Fruit fly (Drosophila melanogaster) whole organism, adult: Measurements from ENCODE around the gene SmB.

Experiments used
- CG11617 ChIP-seq: fragments of 200-800 bp; sonication (Bioruptor generic); optimal IDR thresholded peaks from 2 replicates; lab custom pipeline; 2017; ENCODE audit warnings: mild to moderate bottlenecking, missing biosample characterization, missing genetic modification reagents, missing genetic modification characterization
- CG12768 ChIP-seq: fragments of 200-800 bp; sonication (Bioruptor generic); optimal IDR thresholded peaks from 2 replicates; lab custom pipeline; 2017; ENCODE audit warnings: missing biosample characterization, missing genetic modification characterization, mild to moderate bottlenecking, moderate library complexity, missing genetic modification reagents
- CG14711 ChIP-seq: fragments of 200-800 bp; sonication (Bioruptor generic); optimal IDR thresholded peaks from 2 replicates; lab custom pipeline; 2018; ENCODE audit warnings: missing biosample characterization, mild to moderate bottlenecking, missing genetic modification characterization, moderate library complexity
- CG1620 ChIP-seq: fragments of 200-800 bp; sonication (Bioruptor generic); optimal IDR thresholded peaks from 2 replicates; lab custom pipeline; 2016; ENCODE audit warnings: missing biosample characterization, missing genetic modification characterization
- CG33017 ChIP-seq: fragments of 200-800 bp; sonication (Bioruptor generic); optimal IDR thresholded peaks from 2 replicates; lab custom pipeline; 2018; ENCODE audit warnings: missing biosample characterization, mild to moderate bottlenecking, missing genetic modification characterization, moderate library complexity
- CG5204 ChIP-seq: fragments of 200-800 bp; sonication (Bioruptor generic); optimal IDR thresholded peaks from 2 replicates; lab custom pipeline; 2016; ENCODE audit warnings: missing biosample characterization, missing genetic modification characterization
- CG7045 ChIP-seq: fragments of 200-800 bp; sonication (Bioruptor generic); optimal IDR thresholded peaks from 2 replicates; lab custom pipeline; 2017; ENCODE audit warnings: missing biosample characterization, mild to moderate bottlenecking, missing genetic modification characterization
- CG7101 ChIP-seq: fragments of 200-800 bp; sonication (Bioruptor generic); optimal IDR thresholded peaks from 2 replicates; lab custom pipeline; 2018; ENCODE audit warnings: missing biosample characterization, mild to moderate bottlenecking, missing genetic modification characterization, moderate library complexity
- Clk ChIP-seq: fragments of 200-800 bp; sonication (Bioruptor generic); optimal IDR thresholded peaks from 2 replicates; lab custom pipeline; 2017; ENCODE audit warnings: missing biosample characterization, missing genetic modification characterization
- Crg-1 ChIP-seq: fragments of 200-800 bp; sonication (Bioruptor generic); optimal IDR thresholded peaks from 2 replicates; lab custom pipeline; 2016; ENCODE audit warnings: missing biosample characterization, missing genetic modification characterization
- Hr96 ChIP-seq: fragments of 200-800 bp; sonication (Bioruptor generic); optimal IDR thresholded peaks from 2 replicates; lab custom pipeline; 2016; ENCODE audit warnings: missing biosample characterization, missing genetic modification characterization
- Mnt ChIP-seq: fragments of 200-800 bp; sonication (Bioruptor generic); optimal IDR thresholded peaks from 2 replicates; lab custom pipeline; 2016; ENCODE audit warnings: missing biosample characterization, mild to moderate bottlenecking, missing genetic modification characterization
- bab1 ChIP-seq: fragments of 200-800 bp; sonication (Bioruptor generic); optimal IDR thresholded peaks from 3 replicates; lab custom pipeline; 2019; ENCODE audit warnings: missing biosample characterization, mild to moderate bottlenecking, missing genetic modification characterization, moderate library complexity
- cic ChIP-seq: fragments of 200-800 bp; sonication (Bioruptor generic); optimal IDR thresholded peaks from 2 replicates; lab custom pipeline; 2017; ENCODE audit warnings: missing biosample characterization, mild to moderate bottlenecking, missing genetic modification characterization, moderate library complexity
- cnc ChIP-seq, 2 experiments: fragments of >200 bp; optimal IDR thresholded peaks; 2 replicates each; lab custom pipeline; 2017
- kay ChIP-seq: fragments of 200-800 bp; sonication (Bioruptor generic); peaks from one replicate; lab custom pipeline; 2016; ENCODE audit warnings: missing biosample characterization, missing genetic modification characterization, borderline replicate concordance
- ovo ChIP-seq: fragments of 200-800 bp; sonication (Bioruptor generic); optimal IDR thresholded peaks from 2 replicates; lab custom pipeline; 2016; ENCODE audit warnings: missing biosample characterization, missing genetic modification characterization
- pad ChIP-seq: fragments of 200-800 bp; sonication (Bioruptor generic); optimal IDR thresholded peaks from 3 replicates; lab custom pipeline; 2017; ENCODE audit warnings: missing biosample characterization, missing genetic modification characterization, mild to moderate bottlenecking, moderate library complexity, missing genetic modification reagents
- tj ChIP-seq: fragments of 200-800 bp; sonication (Bioruptor generic); optimal IDR thresholded peaks from 3 replicates; lab custom pipeline; 2017; ENCODE audit warnings: missing biosample characterization, mild to moderate bottlenecking, missing genetic modification characterization, moderate library complexity
- toe ChIP-seq: fragments of 200-800 bp; sonication (Bioruptor generic); optimal IDR thresholded peaks from 2 replicates; lab custom pipeline; 2016; ENCODE audit warnings: missing biosample characterization, missing genetic modification characterization

Gene SmB

dm6 chr2L:10452296-10452695 lies 25.9 kb upstream of the SmB start, which contains the start of gene ppk10:
Gene ppk10 (minus strand): TSS chr2L:10452396.
- TF ChIP-seq bab1 (no peak), cic (no peak), CG12768 (GFP tag; lab: Kevin White, UChicago) (no peak), CG33017 (tag; lab: Kevin White, UChicago) (no peak), Clk (GFP tag; lab: Kevin White, UChicago) (no peak), CG5204 (GFP tag; lab: Kevin White, UChicago) (no peak), Hr96 (GFP tag; lab: Kevin White, UChicago) (no peak), toe (GFP tag; lab: Kevin White, UChicago) (no peak), CG14711 (tag; lab: Kevin White, UChicago) (no peak), ovo (GFP tag; lab: Kevin White, UChicago) (no peak), CG7101 (tag; lab: Kevin White, UChicago) (no peak), Mnt (no peak), kay (GFP tag; lab: Kevin White, UChicago) (no peak), cnc (optimal IDR thresholded peaks at IDR 0.05; lab: Kevin White, UChicago) (no peak), CG1620 (GFP tag; lab: Kevin White, UChicago) (no peak), Crg-1 (no peak), CG7045 (GFP tag; lab: Kevin White, UChicago) (no peak), CG11617 (GFP tag; lab: Kevin White, UChicago) (no peak), pad (GFP tag; lab: Kevin White, UChicago) (no peak), tj (GFP tag; lab: Kevin White, UChicago) (no peak)

dm6 chr2L:10442048-10442790 lies 15.8 kb upstream of the SmB start, which contains the start of gene loh:
Gene loh (plus strand): TSS chr2L:10442534.
- TF ChIP-seq ovo (GFP tag; lab: Kevin White, UChicago) = no peak
- TF ChIP-seq bab1 = no peak
- TF ChIP-seq kay (GFP tag; lab: Kevin White, UChicago) = no peak
- no peak for TF ChIP-seq CG1620 (GFP tag; lab: Kevin White, UChicago)
- no peak for TF ChIP-seq CG7101 (tag; lab: Kevin White, UChicago)

- no peak for TF ChIP-seq CG7045 (GFP tag; lab: Kevin White, UChicago)
- no peak for TF ChIP-seq CG12768 (GFP tag; lab: Kevin White, UChicago)
- no peak for TF ChIP-seq CG7101 (tag; lab: Kevin White, UChicago)
- no peak for TF ChIP-seq CG5204 (GFP tag; lab: Kevin White, UChicago)
- TF ChIP-seq CG14711 (tag; lab: Kevin White, UChicago) = no peak
- no peak for TF ChIP-seq ovo (GFP tag; lab: Kevin White, UChicago)
- TF ChIP-seq CG11617 (GFP tag; lab: Kevin White, UChicago) = no peak
- TF ChIP-seq kay (GFP tag; lab: Kevin White, UChicago) = no peak
- TF ChIP-seq cnc (optimal IDR thresholded peaks at IDR 0.05; lab: Kevin White, UChicago) = no peak
- TF ChIP-seq cic = no peak
- no peak for TF ChIP-seq Crg-1
- no peak for TF ChIP-seq pad (GFP tag; lab: Kevin White, UChicago)
- TF ChIP-seq Clk (GFP tag; lab: Kevin White, UChicago) = no peak
- no peak for TF ChIP-seq bab1
- TF ChIP-seq CG33017 (tag; lab: Kevin White, UChicago) = no peak
- TF ChIP-seq CG1620 (GFP tag; lab: Kevin White, UChicago) = no peak
- no peak for TF ChIP-seq Mnt
- no peak for TF ChIP-seq toe (GFP tag; lab: Kevin White, UChicago)
These were observed 12.7 kb upstream of the SmB start, which contains the start of gene Nse4 for dm6 chr2L:10439174-10439573. Gene Nse4 (plus strand): TSS chr2L:10439440.

- TF ChIP-seq toe (GFP tag; lab: Kevin White, UChicago) (no peak), CG14711 (tag; lab: Kevin White, UChicago) (peak; percentile 95), bab1 (peak; percentile 71), CG33017 (tag; lab: Kevin White, UChicago) (no peak), CG7101 (tag; lab: Kevin White, UChicago) (no peak)
These were observed 10.9 kb upstream of the SmB start, which contains the start of gene STUB1 for dm6 chr2L:10437317-10437716. Gene STUB1 (plus strand): TSS chr2L:10437548.

- TF ChIP-seq CG14711 (tag; lab: Kevin White, UChicago) (peak; percentile 21), Crg-1 (no peak), CG7101 (tag; lab: Kevin White, UChicago) (peak; percentile 35), tj (GFP tag; lab: Kevin White, UChicago) (no peak), toe (GFP tag; lab: Kevin White, UChicago) (no peak), Hr96 (GFP tag; lab: Kevin White, UChicago) (no peak)
These were observed 9.3 kb upstream of the SmB start, which contains the start of the genes TBC1D16 and holn1 for dm6 chr2L:10435606-10436160. Gene TBC1D16 (minus strand): TSS chr2L:10435656. Gene holn1 (plus strand): TSS chr2L:10435995.

dm6 chr2L:10430802-10431476 lies 4.5 kb upstream of the SmB start, which contains the start of the genes Bug22 and TfIIB:
Gene Bug22 (minus strand): TSS chr2L:10430918.
Gene TfIIB (plus strand): TSS chr2L:10431338.
- no peak for TF ChIP-seq cnc (optimal IDR thresholded peaks at IDR 0.05; lab: Kevin White, UChicago)
- TF ChIP-seq tj (GFP tag; lab: Kevin White, UChicago) = peak; percentile 40
- TF ChIP-seq CG11617 (GFP tag; lab: Kevin White, UChicago) = peak; percentile 83
- peak; percentile 53 for TF ChIP-seq CG33017 (tag; lab: Kevin White, UChicago)
- peak; percentile 24 for TF ChIP-seq Clk (GFP tag; lab: Kevin White, UChicago)
- no peak for TF ChIP-seq toe (GFP tag; lab: Kevin White, UChicago)
- no peak for TF ChIP-seq Hr96 (GFP tag; lab: Kevin White, UChicago)
- peak; percentile 63 for TF ChIP-seq CG1620 (GFP tag; lab: Kevin White, UChicago)
- TF ChIP-seq Crg-1 = peak; percentile 50
- peak; percentile 64 for TF ChIP-seq CG12768 (GFP tag; lab: Kevin White, UChicago)
- TF ChIP-seq ovo (GFP tag; lab: Kevin White, UChicago) = peak; percentile 30
- TF ChIP-seq CG5204 (GFP tag; lab: Kevin White, UChicago) = no peak
- TF ChIP-seq cic = no peak
- TF ChIP-seq pad (GFP tag; lab: Kevin White, UChicago) = peak; percentile 42
- TF ChIP-seq kay (GFP tag; lab: Kevin White, UChicago) = no peak
- TF ChIP-seq CG7045 (GFP tag; lab: Kevin White, UChicago) = peak; percentile 66
- peak; percentile 93 for TF ChIP-seq CG14711 (tag; lab: Kevin White, UChicago)
- TF ChIP-seq bab1 = peak; percentile 2
- peak; percentile 75 for TF ChIP-seq CG7101 (tag; lab: Kevin White, UChicago)
- TF ChIP-seq Mnt = peak; percentile 86
